Worm (Caenorhabditis elegans) whole organism, midembryonic: ENCODE measurements around the gene npr-16.

Experiments
- T22C8.4 ChIP-seq: fragments of 200-800 bp; sonication (Bioruptor generic); IDR thresholded peaks from 2 replicates; pipeline ENCODE4 v1.3.6; 2022; ENCODE audit warnings: missing genetic modification characterization, missing compliant biosample characterization
- cog-1 ChIP-seq: sonication (generic microtip); optimal IDR thresholded peaks from 2 replicates; lab custom pipeline; 2016; ENCODE audit warnings: missing genetic modification characterization, missing compliant biosample characterization
- flt-1 ChIP-seq: fragments of 200-800 bp; sonication (Bioruptor generic); IDR thresholded peaks from 2 replicates; pipeline ENCODE4 v1.3.6; 2022; ENCODE audit warnings: missing genetic modification characterization, missing compliant biosample characterization
- klf-2 ChIP-seq: fragments of 200-800 bp; sonication (Bioruptor generic); conservative IDR thresholded peaks from 2 replicates; pipeline ENCODE4 v1.3.6; 2022; ENCODE audit warnings: missing genetic modification reagents, missing genetic modification characterization, missing compliant biosample characterization
- med-1 ChIP-seq: sonication (generic microtip); optimal IDR thresholded peaks from 2 replicates; lab custom pipeline; 2017; ENCODE audit warnings: missing genetic modification characterization, mild to moderate bottlenecking, missing compliant biosample characterization, antibody characterized with exemption, missing genetic modification reagents; ENCODE audit not compliant: insufficient read depth
- ref-1 ChIP-seq: fragments of 200-800 bp; sonication (Bioruptor generic); conservative IDR thresholded peaks from 2 replicates; pipeline ENCODE4 v1.3.6; 2022; ENCODE audit warnings: missing genetic modification reagents, missing genetic modification characterization, missing compliant biosample characterization
- tab-1 ChIP-seq: fragments of 200-800 bp; sonication (Bioruptor generic); IDR thresholded peaks from 2 replicates; pipeline ENCODE4 v1.3.6; 2022; ENCODE audit warnings: missing genetic modification characterization, missing compliant biosample characterization
- ztf-23 ChIP-seq: fragments of 200-800 bp; sonication (Bioruptor generic); IDR thresholded peaks from 2 replicates; pipeline ENCODE4 v1.3.6; 2022; ENCODE audit warnings: missing genetic modification reagents, missing genetic modification characterization, missing compliant biosample characterization
- ztf-29 ChIP-seq: fragments of 200-800 bp; sonication (Bioruptor generic); IDR thresholded peaks from 2 replicates; pipeline ENCODE4 v1.3.6; 2022; ENCODE audit warnings: missing genetic modification reagents, missing genetic modification characterization, missing compliant biosample characterization

npr-16 gene

ce11 chrX:3508906-3509305 lies 9.7 kb upstream of the npr-16 start, which contains the start of gene sox-4:
TSS of gene sox-4 (minus strand) at chrX:3509006.
- no peak for TF ChIP-seq flt-1 (GFP tag; lab: Robert Waterston, UW)
- TF ChIP-seq ref-1 (GFP tag; lab: Robert Waterston, UW), result no peak
- no peak for TF ChIP-seq T22C8.4

ce11 chrX:3513715-3514114 lies 4.9 kb upstream of the npr-16 start:
- no peak for TF ChIP-seq ref-1 (GFP tag; lab: Robert Waterston, UW)
- no peak for TF ChIP-seq flt-1 (GFP tag; lab: Robert Waterston, UW)
- TF ChIP-seq tab-1 (GFP tag; lab: Robert Waterston, UW), result no peak
- no peak for TF ChIP-seq ztf-29 (GFP tag; lab: Robert Waterston, UW)
- no peak for TF ChIP-seq ztf-23
- TF ChIP-seq T22C8.4, result no peak
- TF ChIP-seq cog-1 (tag; lab: Kevin White, UChicago), result no peak
- no peak for TF ChIP-seq klf-2 (GFP tag; lab: Robert Waterston, UW)
- no peak for TF ChIP-seq med-1 (GFP tag; lab: Kevin White, UChicago)

- TF ChIP-seq ztf-23, result no peak
- no peak for TF ChIP-seq klf-2 (GFP tag; lab: Robert Waterston, UW)
- TF ChIP-seq ztf-29 (GFP tag; lab: Robert Waterston, UW), result no peak
These were observed 1.5 kb upstream of the npr-16 start for ce11 chrX:3517141-3517540.

- TF ChIP-seq ztf-29 (GFP tag; lab: Robert Waterston, UW), result no peak
- no peak for TF ChIP-seq cog-1 (tag; lab: Kevin White, UChicago)
- TF ChIP-seq T22C8.4, result no peak
- TF ChIP-seq ztf-23, result no peak
- TF ChIP-seq ref-1 (GFP tag; lab: Robert Waterston, UW), result no peak
- TF ChIP-seq flt-1 (GFP tag; lab: Robert Waterston, UW), result no peak
- no peak for TF ChIP-seq tab-1 (GFP tag; lab: Robert Waterston, UW)
- no peak for TF ChIP-seq klf-2 (GFP tag; lab: Robert Waterston, UW)
- TF ChIP-seq med-1 (GFP tag; lab: Kevin White, UChicago), result no peak
These were observed 8.1 kb downstream of the npr-16 start for ce11 chrX:3526712-3527111.

- TF ChIP-seq ref-1 (GFP tag; lab: Robert Waterston, UW), result no peak
- TF ChIP-seq ztf-23, result no peak
- no peak for TF ChIP-seq klf-2 (GFP tag; lab: Robert Waterston, UW)
- TF ChIP-seq T22C8.4, result no peak
- TF ChIP-seq cog-1 (tag; lab: Kevin White, UChicago), result no peak
- no peak for TF ChIP-seq flt-1 (GFP tag; lab: Robert Waterston, UW)
- TF ChIP-seq tab-1 (GFP tag; lab: Robert Waterston, UW), result no peak
- TF ChIP-seq ztf-29 (GFP tag; lab: Robert Waterston, UW), result no peak
These were observed 14.3 kb downstream of the npr-16 start, which contains the start of gene F56B6.6 for ce11 chrX:3532919-3533318. TSS of gene F56B6.6 (minus strand) at chrX:3533019.

- TF ChIP-seq klf-2 (GFP tag; lab: Robert Waterston, UW) (no peak), med-1 (GFP tag; lab: Kevin White, UChicago) (no peak), T22C8.4 (no peak)
These were observed 15.6 kb downstream of the npr-16 start for ce11 chrX:3534218-3534617.

ce11 chrX:3535505-3535904 lies 16.9 kb downstream of the npr-16 start:
- TF ChIP-seq klf-2 (GFP tag; lab: Robert Waterston, UW) (no peak), ztf-23 (no peak), med-1 (GFP tag; lab: Kevin White, UChicago) (no peak), ztf-29 (GFP tag; lab: Robert Waterston, UW) (no peak), cog-1 (tag; lab: Kevin White, UChicago) (no peak), T22C8.4 (no peak), tab-1 (GFP tag; lab: Robert Waterston, UW) (no peak), ref-1 (GFP tag; lab: Robert Waterston, UW) (no peak), flt-1 (GFP tag; lab: Robert Waterston, UW) (no peak)

ce11 chrX:3536302-3537251 lies 18.0 kb downstream of the npr-16 start:
- TF ChIP-seq T22C8.4, result no peak
- TF ChIP-seq ref-1 (GFP tag; lab: Robert Waterston, UW), result no peak
- no peak for TF ChIP-seq cog-1 (tag; lab: Kevin White, UChicago)
- no peak for TF ChIP-seq ztf-29 (GFP tag; lab: Robert Waterston, UW)
- TF ChIP-seq flt-1 (GFP tag; lab: Robert Waterston, UW), result no peak
- no peak for TF ChIP-seq med-1 (GFP tag; lab: Kevin White, UChicago)
- no peak for TF ChIP-seq ztf-23
- no peak for TF ChIP-seq klf-2 (GFP tag; lab: Robert Waterston, UW)
- TF ChIP-seq tab-1 (GFP tag; lab: Robert Waterston, UW), result no peak

- TF ChIP-seq T22C8.4 (no peak), flt-1 (GFP tag; lab: Robert Waterston, UW) (no peak), ref-1 (GFP tag; lab: Robert Waterston, UW) (no peak), med-1 (GFP tag; lab: Kevin White, UChicago) (no peak), cog-1 (tag; lab: Kevin White, UChicago) (no peak), tab-1 (GFP tag; lab: Robert Waterston, UW) (no peak), ztf-23 (no peak), ztf-29 (GFP tag; lab: Robert Waterston, UW) (no peak), klf-2 (GFP tag; lab: Robert Waterston, UW) (no peak)
These were observed 18.7 kb downstream of the npr-16 start, which contains the start of gene gyg-1 for ce11 chrX:3537335-3537734. TSS of gene gyg-1 (plus strand) at chrX:3537635.
